Fruit fly (Drosophila melanogaster) whole organism, embryonic: ENCODE data around the gene vers.
A peak's percentile ranks its signal among the peaks of the same experiment; 100 is the strongest.

Source experiments
- Asciz ChIP-seq: fragments of 200-800 bp; sonication (Bioruptor generic); optimal IDR thresholded peaks from 2 replicates; lab custom pipeline; 2017; ENCODE audit warnings: missing biosample characterization, mild to moderate bottlenecking, missing genetic modification characterization, missing genetic modification reagents
- CG1233 ChIP-seq: fragments of 200-800 bp; sonication (Bioruptor generic); optimal IDR thresholded peaks from 4 replicates; lab custom pipeline; 2018; ENCODE audit warnings: missing biosample characterization, mild to moderate bottlenecking, missing genetic modification characterization
- CG14441 ChIP-seq: fragments of 200-800 bp; sonication (Bioruptor generic); IDR thresholded peaks from 2 replicates; pipeline ENCODE4 v1.3.6; 2022; ENCODE audit warnings: missing biosample characterization, missing genetic modification characterization
- CG16815 ChIP-seq: fragments of 200-800 bp; sonication (Bioruptor generic); optimal IDR thresholded peaks from 3 replicates; lab custom pipeline; 2017; ENCODE audit warnings: missing biosample characterization, mild to moderate bottlenecking, missing genetic modification characterization
- CG2129 ChIP-seq: fragments of 200-800 bp; sonication (Bioruptor generic); IDR thresholded peaks from 2 replicates; pipeline ENCODE4 v1.3.6; 2022; ENCODE audit warnings: missing biosample characterization, missing genetic modification characterization; ENCODE audit not compliant: partially characterized antibody
- CG2202 ChIP-seq: fragments of 200-800 bp; sonication (Bioruptor generic); optimal IDR thresholded peaks from 2 replicates; lab custom pipeline; 2018; ENCODE audit warnings: missing biosample characterization, mild to moderate bottlenecking, missing genetic modification characterization
- CG2875 ChIP-seq: fragments of 200-800 bp; sonication (Bioruptor generic); optimal IDR thresholded peaks from 2 replicates; lab custom pipeline; 2017; ENCODE audit warnings: missing biosample characterization, mild to moderate bottlenecking, missing genetic modification characterization, missing genetic modification reagents
- CG31224 ChIP-seq: fragments of 200-800 bp; sonication (Bioruptor generic); IDR thresholded peaks from 2 replicates; pipeline ENCODE4 v1.3.6; 2022; ENCODE audit warnings: missing biosample characterization, missing genetic modification characterization
- CG3407 ChIP-seq: fragments of 200-800 bp; sonication (Bioruptor generic); optimal IDR thresholded peaks from 2 replicates; lab custom pipeline; 2018; ENCODE audit warnings: missing biosample characterization, mild to moderate bottlenecking, missing genetic modification characterization
- CG34224 ChIP-seq: fragments of 200-800 bp; sonication (Bioruptor generic); IDR thresholded peaks from 3 replicates; pipeline ENCODE4 v1.3.6; 2022; ENCODE audit warnings: missing biosample characterization, missing genetic modification characterization; ENCODE audit not compliant: partially characterized antibody
- CG4360 ChIP-seq: fragments of 200-800 bp; sonication (Bioruptor generic); IDR thresholded peaks from 2 replicates; pipeline ENCODE4 v1.3.6; 2022; ENCODE audit warnings: missing biosample characterization, missing genetic modification characterization
- CG4854 ChIP-seq: fragments of 200-800 bp; sonication (Bioruptor generic); optimal IDR thresholded peaks from 2 replicates; lab custom pipeline; 2016; ENCODE audit warnings: missing biosample characterization, missing genetic modification characterization, inconsistent platforms
- CG5180 ChIP-seq: fragments of 200-800 bp; sonication (Bioruptor generic); optimal IDR thresholded peaks from 3 replicates; lab custom pipeline; 2017; ENCODE audit warnings: missing biosample characterization, missing genetic modification characterization, mild to moderate bottlenecking, moderate library complexity, missing genetic modification reagents
- CG6813 ChIP-seq: fragments of 200-800 bp; sonication (Bioruptor generic); optimal IDR thresholded peaks from 2 replicates; lab custom pipeline; 2017; ENCODE audit warnings: missing biosample characterization, missing genetic modification characterization, mild to moderate bottlenecking, moderate library complexity, missing genetic modification reagents
- CG8089 ChIP-seq: fragments of 200-800 bp; sonication (Bioruptor generic); optimal IDR thresholded peaks from 3 replicates; lab custom pipeline; 2016; ENCODE audit warnings: missing biosample characterization, missing genetic modification characterization
- CkIIα-i1 ChIP-seq: fragments of 200-800 bp; sonication (Bioruptor generic); IDR thresholded peaks from 2 replicates; pipeline ENCODE4 v1.3.6; 2022; ENCODE audit warnings: missing biosample characterization, missing genetic modification characterization
- Doc3 ChIP-seq: fragments of 200-800 bp; sonication (Bioruptor generic); IDR thresholded peaks from 3 replicates; pipeline ENCODE4 v1.3.6; 2022; ENCODE audit warnings: missing biosample characterization, missing genetic modification characterization; ENCODE audit not compliant: partially characterized antibody
- Drgx ChIP-seq: fragments of 200-800 bp; sonication (Bioruptor generic); IDR thresholded peaks from 2 replicates; pipeline ENCODE4 v1.3.6; 2022; ENCODE audit warnings: missing biosample characterization, missing genetic modification characterization
- E2f1 ChIP-seq: fragments of 200-800 bp; sonication (Bioruptor generic); IDR thresholded peaks from 2 replicates; pipeline ENCODE4 v1.3.6; 2022; ENCODE audit warnings: missing biosample characterization, missing genetic modification characterization
- HLH3B ChIP-seq: fragments of 200-800 bp; sonication (Bioruptor generic); IDR thresholded peaks from 2 replicates; pipeline ENCODE4 v1.3.6; 2022; ENCODE audit warnings: missing biosample characterization, missing genetic modification characterization
- HmgD ChIP-seq: fragments of 200-800 bp; sonication (Bioruptor generic); optimal IDR thresholded peaks from 3 replicates; lab custom pipeline; 2016; ENCODE audit warnings: missing biosample characterization, missing genetic modification characterization
- Hr3 ChIP-seq: fragments of 200-800 bp; sonication (Bioruptor generic); optimal IDR thresholded peaks from 3 replicates; lab custom pipeline; 2016; ENCODE audit warnings: missing biosample characterization, missing genetic modification characterization
- MBD-R2 ChIP-seq: fragments of 200-800 bp; sonication (Bioruptor generic); IDR thresholded peaks from 2 replicates; pipeline ENCODE4 v1.3.6; 2022; ENCODE audit warnings: missing biosample characterization, missing genetic modification characterization
- Neu2 ChIP-seq: fragments of 200-800 bp; sonication (Bioruptor generic); optimal IDR thresholded peaks from 3 replicates; lab custom pipeline; 2016; ENCODE audit warnings: missing biosample characterization, missing genetic modification characterization, borderline replicate concordance
- Oli ChIP-seq: fragments of 200-800 bp; sonication (Bioruptor generic); optimal IDR thresholded peaks from 2 replicates; lab custom pipeline; 2018; ENCODE audit warnings: missing biosample characterization, mild to moderate bottlenecking, missing genetic modification characterization, moderate library complexity
- Six4 ChIP-seq: fragments of 200-800 bp; sonication (Bioruptor generic); optimal IDR thresholded peaks from 2 replicates; lab custom pipeline; 2016; ENCODE audit warnings: missing biosample characterization, missing genetic modification characterization
- Sox100B ChIP-seq: fragments of 200-800 bp; sonication (Bioruptor generic); optimal IDR thresholded peaks from 3 replicates; lab custom pipeline; 2018; ENCODE audit warnings: missing biosample characterization, mild to moderate bottlenecking, missing genetic modification characterization
- TFAM ChIP-seq: fragments of 200-800 bp; sonication (Bioruptor generic); optimal IDR thresholded peaks from 2 replicates; lab custom pipeline; 2017; ENCODE audit warnings: missing biosample characterization, missing genetic modification characterization, inconsistent platforms
- Xbp1 ChIP-seq: fragments of 200-800 bp; sonication (Bioruptor generic); optimal IDR thresholded peaks from 3 replicates; lab custom pipeline; 2016; ENCODE audit warnings: missing biosample characterization, mild to moderate bottlenecking, missing genetic modification characterization
- abd-A ChIP-seq: fragments of 200-800 bp; sonication (Bioruptor generic); optimal IDR thresholded peaks from 3 replicates; lab custom pipeline; 2019; ENCODE audit warnings: missing biosample characterization, mild to moderate bottlenecking, missing genetic modification characterization, moderate library complexity
- chn ChIP-seq: fragments of 200-800 bp; sonication (Bioruptor generic); optimal IDR thresholded peaks from 2 replicates; lab custom pipeline; 2016; ENCODE audit warnings: missing biosample characterization, missing genetic modification characterization
- corto ChIP-seq: fragments of 200-800 bp; sonication (Bioruptor generic); optimal IDR thresholded peaks from 2 replicates; lab custom pipeline; 2016; ENCODE audit warnings: missing biosample characterization, mild to moderate bottlenecking, missing genetic modification characterization, moderate library complexity
- cwo ChIP-seq: fragments of 200-800 bp; sonication (Bioruptor generic); optimal IDR thresholded peaks from 3 replicates; lab custom pipeline; 2017; ENCODE audit warnings: missing biosample characterization, missing genetic modification characterization, mild to moderate bottlenecking, moderate library complexity, missing genetic modification reagents
- da ChIP-seq: fragments of 200-800 bp; sonication (Bioruptor generic); optimal IDR thresholded peaks from 2 replicates; lab custom pipeline; 2016; ENCODE audit warnings: missing biosample characterization, missing genetic modification characterization
- dati ChIP-seq: fragments of 200-800 bp; sonication (Bioruptor generic); IDR thresholded peaks from 2 replicates; pipeline ENCODE4 v1.3.6; 2022; ENCODE audit warnings: missing biosample characterization, missing genetic modification characterization
- fd102C ChIP-seq: fragments of 200-800 bp; sonication (Bioruptor generic); optimal IDR thresholded peaks from 2 replicates; lab custom pipeline; 2018; ENCODE audit warnings: missing biosample characterization, mild to moderate bottlenecking, missing genetic modification characterization, moderate library complexity
- fd96Cb ChIP-seq: fragments of 200-800 bp; sonication (Bioruptor generic); optimal IDR thresholded peaks from 2 replicates; lab custom pipeline; 2018; ENCODE audit warnings: missing biosample characterization, mild to moderate bottlenecking, missing genetic modification characterization, moderate library complexity
- gt ChIP-seq: fragments of 200-800 bp; sonication (Bioruptor generic); IDR thresholded peaks from 2 replicates; pipeline ENCODE4 v1.3.6; 2022; ENCODE audit warnings: missing biosample characterization, missing genetic modification characterization
- hth ChIP-seq: fragments of >200 bp; optimal IDR thresholded peaks from 2 replicates; lab custom pipeline; 2017; ENCODE audit warnings: inconsistent platforms
- ind ChIP-seq: fragments of 200-800 bp; sonication (Bioruptor generic); optimal IDR thresholded peaks from 3 replicates; lab custom pipeline; 2016; ENCODE audit warnings: missing biosample characterization, missing genetic modification characterization
- jigr1 ChIP-seq: fragments of 200-800 bp; sonication (Bioruptor generic); IDR thresholded peaks from 3 replicates; pipeline ENCODE4 v1.3.6; 2022; ENCODE audit warnings: missing biosample characterization, missing genetic modification characterization
- ken ChIP-seq: fragments of 200-800 bp; sonication (Bioruptor generic); IDR thresholded peaks from 3 replicates; pipeline ENCODE4 v1.3.6; 2022; ENCODE audit warnings: missing biosample characterization, missing genetic modification characterization
- lbe ChIP-seq: fragments of 200-800 bp; sonication (Bioruptor generic); optimal IDR thresholded peaks from 2 replicates; lab custom pipeline; 2016; ENCODE audit warnings: missing biosample characterization, mild to moderate bottlenecking, missing genetic modification characterization
- luna ChIP-seq: fragments of 200-800 bp; sonication (Bioruptor generic); optimal IDR thresholded peaks from 2 replicates; lab custom pipeline; 2016; ENCODE audit warnings: missing biosample characterization, missing genetic modification characterization
- oc ChIP-seq: fragments of 200-800 bp; sonication (Bioruptor generic); optimal IDR thresholded peaks from 2 replicates; lab custom pipeline; 2018; ENCODE audit warnings: missing biosample characterization, mild to moderate bottlenecking, missing genetic modification characterization, moderate library complexity
- run ChIP-seq: fragments of 200-800 bp; sonication (Bioruptor generic); optimal IDR thresholded peaks from 3 replicates; lab custom pipeline; 2018; ENCODE audit warnings: missing biosample characterization, mild to moderate bottlenecking, missing genetic modification characterization
- sens-2 ChIP-seq: fragments of 200-800 bp; sonication (Bioruptor generic); IDR thresholded peaks from 2 replicates; pipeline ENCODE4 v1.3.6; 2022; ENCODE audit warnings: missing biosample characterization, missing genetic modification characterization
- tio ChIP-seq: fragments of 200-800 bp; sonication (Bioruptor generic); optimal IDR thresholded peaks from 2 replicates; lab custom pipeline; 2017; ENCODE audit warnings: missing biosample characterization, missing genetic modification characterization, inconsistent platforms
- tll ChIP-seq, 2 experiments: fragments of 200-800 bp in 1 of 2; fragments of >200 bp in 1 of 2; sonication (Bioruptor generic) in 1 of 2; optimal IDR thresholded peaks; 2 replicates each; lab custom pipeline; 2017 to 2019; ENCODE audit warnings: missing biosample characterization in 2 of 2, missing genetic modification characterization in 2 of 2, mild to moderate bottlenecking in 1 of 2, moderate library complexity in 1 of 2
- wdn ChIP-seq: fragments of 200-800 bp; sonication (Bioruptor generic); IDR thresholded peaks from 2 replicates; pipeline ENCODE4 v1.3.6; 2022; ENCODE audit warnings: missing biosample characterization, missing genetic modification characterization

vers gene

DNA sequence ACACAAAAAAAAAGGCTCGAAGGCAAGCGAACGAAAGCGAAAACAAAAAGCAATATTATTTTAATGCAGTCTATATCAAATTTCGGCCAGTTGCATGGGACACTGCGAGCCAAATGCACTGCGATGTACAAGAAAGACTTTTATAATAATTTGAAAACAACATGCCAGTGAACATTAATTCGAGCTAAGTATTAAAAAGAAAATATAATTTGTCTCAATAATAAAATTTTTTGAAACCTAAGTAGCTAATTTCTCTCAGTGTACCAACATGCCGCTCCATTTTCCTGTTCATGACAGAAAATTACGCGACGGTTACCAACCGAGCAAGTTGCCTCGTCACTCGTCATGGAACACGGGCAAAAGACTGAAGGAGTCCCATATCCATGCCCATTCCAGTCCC is 38.6 kb upstream of the vers start (continued):
- TF ChIP-seq ken (peak; percentile 68; the same call in 2 of the 3 replicates), fd102C (peak; percentile 4), luna (GFP tag; lab: Kevin White, UChicago) (no peak), CG3407 (GFP tag; lab: Kevin White, UChicago) (peak; percentile 48), hth (lab: Kevin White, UChicago) (no peak), cwo (GFP tag; lab: Kevin White, UChicago) (peak; percentile 31), lbe (GFP tag; lab: Kevin White, UChicago) (peak; percentile 39), tll (GFP tag; optimal IDR thresholded peaks at IDR 0.05; lab: Kevin White, UChicago) (no peak), Doc3 (no peak), fd96Cb (tag; lab: Kevin White, UChicago) (peak; percentile 64), Asciz (GFP tag; lab: Kevin White, UChicago) (peak; percentile 41), TFAM (GFP tag; lab: Kevin White, UChicago) (peak; percentile 5), Six4 (GFP tag; lab: Kevin White, UChicago) (peak; percentile 52), abd-A (tag; lab: Kevin White, UChicago) (no peak), CG2129 (no peak), CG14441 (GFP tag; lab: Robert Waterston, UW) (peak; percentile 49; the same call in 1 of the 2 replicates), MBD-R2 (GFP tag; lab: Robert Waterston, UW) (0 out of 2 replicates have a peak, but pooled peaks have one; percentile 14), dati (GFP tag; lab: Robert Waterston, UW) (no peak), CG5180 (GFP tag; lab: Kevin White, UChicago) (peak; percentile 19), jigr1 (no peak), run (no peak), gt (GFP tag; lab: Robert Waterston, UW) (0 out of 2 replicates have a peak, but pooled peaks have one; percentile 8), Oli (peak; percentile 65), CG4360 (GFP tag; lab: Robert Waterston, UW) (peak; percentile 43; the same call in 1 of the 2 replicates), CG6813 (GFP tag; lab: Kevin White, UChicago) (peak; percentile 67), da (GFP tag; lab: Kevin White, UChicago) (peak; percentile 16), CG34224 (GFP tag; lab: Robert Waterston, UW) (no peak), CG2875 (peak; percentile 24), Xbp1 (peak; percentile 75), Neu2 (no peak), E2f1 (GFP tag; lab: Robert Waterston, UW) (peak; percentile 65), oc (tag; lab: Kevin White, UChicago) (peak; percentile 58), chn (peak; percentile 63), sens-2 (GFP tag; lab: Robert Waterston, UW) (peak; percentile 53; the same call in 1 of the 2 replicates), CG1233 (GFP tag; lab: Kevin White, UChicago) (peak; percentile 33), wdn (GFP tag; lab: Robert Waterston, UW) (no peak), CG16815 (GFP tag; lab: Kevin White, UChicago) (peak; percentile 66), CkIIα-i1 (GFP tag; lab: Robert Waterston, UW) (no peak), Drgx (GFP tag; lab: Robert Waterston, UW) (peak; percentile 86), HmgD (GFP tag; lab: Kevin White, UChicago) (no peak), CG31224 (GFP tag; lab: Robert Waterston, UW) (peak; percentile 44; the same call in 1 of the 2 replicates), CG4854 (GFP tag; lab: Kevin White, UChicago) (no peak), Sox100B (GFP tag; lab: Kevin White, UChicago) (peak; percentile 63), CG8089 (GFP tag; lab: Kevin White, UChicago) (peak; percentile 10), ind (GFP tag; lab: Kevin White, UChicago) (peak; percentile 31), tio (peak; percentile 66), CG2202 (peak; percentile 63), HLH3B (GFP tag; lab: Robert Waterston, UW) (peak; percentile 61), Hr3 (GFP tag; lab: Kevin White, UChicago) (peak; percentile 61), corto (no peak)
